Worm (Caenorhabditis elegans) whole organism, L3 larva: ENCODE results near the gene erfa-1.

ENCODE experiments used
- ZK546.5 ChIP-seq: sonication (generic microtip); optimal IDR thresholded peaks from 2 replicates; lab custom pipeline; 2017; ENCODE audit warnings: missing biosample characterization, missing genetic modification characterization
- ama-1 ChIP-seq: fragments of 150-350 bp; optimal IDR thresholded peaks from 2 replicates; lab custom pipeline; 2018
- ceh-16 ChIP-seq: sonication (generic microtip); optimal IDR thresholded peaks from 2 replicates; lab custom pipeline; 2017; ENCODE audit warnings: missing biosample characterization, missing genetic modification characterization
- fos-1 ChIP-seq: fragments of 150-350 bp; optimal IDR thresholded peaks from 2 replicates; lab custom pipeline; 2014; ENCODE audit warnings: missing biosample characterization, missing genetic modification characterization
- lin-15B ChIP-seq: fragments of 150-350 bp; optimal IDR thresholded peaks from 2 replicates; lab custom pipeline; 2014; ENCODE audit warnings: missing biosample characterization, missing genetic modification characterization
- nhr-11 ChIP-seq: fragments of 150-350 bp; optimal IDR thresholded peaks from 2 replicates; lab custom pipeline; 2014; ENCODE audit warnings: missing biosample characterization, missing genetic modification characterization
- nhr-28 ChIP-seq: fragments of 150-350 bp; optimal IDR thresholded peaks from 2 replicates; lab custom pipeline; 2014; ENCODE audit warnings: missing biosample characterization, missing genetic modification characterization
- pha-4 ChIP-seq: fragments of 150-350 bp; optimal IDR thresholded peaks from 2 replicates; lab custom pipeline; 2014; ENCODE audit warnings: missing biosample characterization, missing genetic modification reagents, missing genetic modification characterization
- skn-1 ChIP-seq: fragments of 150-350 bp; optimal IDR thresholded peaks from 2 replicates; lab custom pipeline; 2014; ENCODE audit warnings: missing biosample characterization, missing genetic modification characterization
- zag-1 ChIP-seq: fragments of 150-350 bp; optimal IDR thresholded peaks from 2 replicates; lab custom pipeline; 2014; ENCODE audit warnings: missing biosample characterization, missing genetic modification characterization

DNA sequence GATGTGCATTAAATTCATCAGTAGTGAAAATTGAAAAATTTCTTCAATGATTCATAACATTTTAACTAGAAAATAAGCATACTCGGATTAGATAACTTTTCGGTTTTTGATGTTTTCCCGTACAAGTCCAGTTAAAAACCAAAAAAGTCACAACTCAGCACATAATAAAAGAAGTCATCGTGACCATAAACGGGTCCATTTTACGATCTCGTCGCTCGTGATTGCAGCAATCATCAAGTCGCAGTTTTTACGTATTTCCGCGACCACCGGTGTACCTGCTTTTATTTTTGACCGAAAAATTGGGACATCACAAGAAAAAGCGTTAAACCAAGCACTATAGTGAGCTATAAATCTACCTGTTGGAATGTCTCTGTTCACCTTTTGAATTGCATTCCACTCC lies 27.3 kb downstream of the erfa-1 start:
- TF ChIP-seq skn-1 = no peak
- TF ChIP-seq lin-15B (tag; lab: Kevin White, UChicago) = no peak
- no peak for TF ChIP-seq zag-1 (tag; lab: Kevin White, UChicago)
- no peak for TF ChIP-seq nhr-28 (tag; lab: Kevin White, UChicago)
- no peak for TF ChIP-seq ama-1 (lab: Kevin White, UChicago)
- TF ChIP-seq nhr-11 = no peak
- no peak for TF ChIP-seq ZK546.5 (tag; lab: Kevin White, UChicago)
- no peak for TF ChIP-seq pha-4 (tag; lab: Kevin White, UChicago)
- no peak for TF ChIP-seq fos-1 (tag; lab: Kevin White, UChicago)
- no peak for TF ChIP-seq ceh-16 (tag; lab: Kevin White, UChicago)
